Fruit fly (Drosophila melanogaster) whole organism, wandering third instar larva: ENCODE results near the gene RpS10b.

Source experiments
- Abd-B ChIP-seq: fragments of >200 bp; optimal IDR thresholded peaks from 2 replicates; lab custom pipeline; 2017; ENCODE audit warnings: missing biosample characterization, missing genetic modification characterization
- CG32264 ChIP-seq: fragments of 200-800 bp; sonication (Bioruptor generic); optimal IDR thresholded peaks from 2 replicates; lab custom pipeline; 2016; ENCODE audit warnings: missing biosample characterization, missing genetic modification characterization
- CG9705 ChIP-seq: fragments of 200-800 bp; sonication (Bioruptor generic); optimal IDR thresholded peaks from 2 replicates; lab custom pipeline; 2018; ENCODE audit warnings: missing biosample characterization, mild to moderate bottlenecking, missing genetic modification characterization
- CrebA ChIP-seq: fragments of 200-800 bp; sonication (Bioruptor generic); optimal IDR thresholded peaks from 2 replicates; lab custom pipeline; 2016; ENCODE audit warnings: missing biosample characterization, mild to moderate bottlenecking, missing genetic modification characterization, borderline replicate concordance
- Dfd ChIP-seq: fragments of >200 bp; optimal IDR thresholded peaks from 2 replicates; lab custom pipeline; 2017; ENCODE audit warnings: missing biosample characterization, missing genetic modification characterization
- Dif ChIP-seq: fragments of 200-275, 200-300 bp; sonication (Bioruptor generic); optimal IDR thresholded peaks from 2 replicates; lab custom pipeline; 2018; ENCODE audit warnings: missing biosample characterization, missing genetic modification characterization; ENCODE audit not compliant: partially characterized antibody
- GATAd ChIP-seq: sonication (Bioruptor generic); optimal IDR thresholded peaks from 2 replicates; lab custom pipeline; 2016; ENCODE audit warnings: missing biosample characterization, missing genetic modification characterization
- HLH106 ChIP-seq: fragments of 200-800 bp; optimal IDR thresholded peaks from 3 replicates; lab custom pipeline; 2019; ENCODE audit warnings: missing biosample characterization, mild to moderate bottlenecking, missing genetic modification characterization, moderate library complexity
- Hnf4 ChIP-seq: fragments of 200-800 bp; sonication (Bioruptor generic); optimal IDR thresholded peaks from 2 replicates; lab custom pipeline; 2016; ENCODE audit warnings: missing biosample characterization, mild to moderate bottlenecking, missing genetic modification characterization
- Hr78 ChIP-seq: fragments of >200 bp; optimal IDR thresholded peaks from 2 replicates; lab custom pipeline; 2017; ENCODE audit warnings: missing biosample characterization, missing genetic modification characterization
- Hr83 ChIP-seq: fragments of 200-300 bp; sonication (Bioruptor generic); optimal IDR thresholded peaks from 2 replicates; lab custom pipeline; 2016; ENCODE audit warnings: missing biosample characterization, mild to moderate bottlenecking, missing genetic modification characterization, moderate library complexity; ENCODE audit not compliant: poor library complexity, severe bottlenecking
- Jra ChIP-seq: sonication (Bioruptor generic); optimal IDR thresholded peaks from 2 replicates; lab custom pipeline; 2016; ENCODE audit warnings: missing biosample characterization, missing genetic modification characterization
- Mio ChIP-seq: sonication (Bioruptor generic); optimal IDR thresholded peaks from 2 replicates; lab custom pipeline; 2016; ENCODE audit warnings: missing biosample characterization, missing genetic modification characterization
- Myc ChIP-seq: fragments of >200 bp; optimal IDR thresholded peaks from 2 replicates; lab custom pipeline; 2017
- N ChIP-seq: fragments of >200 bp; optimal IDR thresholded peaks from 2 replicates; lab custom pipeline; 2018; ENCODE audit warnings: missing biosample characterization, missing external identifiers, missing genetic modification characterization
- OdsH ChIP-seq: fragments of 200-800 bp; sonication (Bioruptor generic); optimal IDR thresholded peaks from 2 replicates; lab custom pipeline; 2016; ENCODE audit warnings: missing biosample characterization, mild to moderate bottlenecking, missing genetic modification characterization
- Rel ChIP-seq, 2 experiments: fragments of 200-800 bp; sonication (Bioruptor generic) in 1 of 2; optimal IDR thresholded peaks; 2 replicates in 1 of 2; 3 replicates in 1 of 2; lab custom pipeline; 2016 to 2019; ENCODE audit warnings: mild to moderate bottlenecking in 2 of 2, missing biosample characterization in 2 of 2, missing genetic modification characterization in 2 of 2, moderate library complexity in 1 of 2
- Sp1 ChIP-seq: fragments of 200-800 bp; sonication (Bioruptor generic); optimal IDR thresholded peaks from 3 replicates; lab custom pipeline; 2019; ENCODE audit warnings: missing biosample characterization, mild to moderate bottlenecking, missing genetic modification characterization, moderate library complexity
- Vsx2 ChIP-seq: fragments of 200-300, 225-300 bp; sonication (Bioruptor generic); optimal IDR thresholded peaks from 2 replicates; lab custom pipeline; 2018; ENCODE audit warnings: missing biosample characterization, missing genetic modification characterization; ENCODE audit not compliant: partially characterized antibody
- br ChIP-seq: fragments of 200-800 bp; sonication (Bioruptor generic); optimal IDR thresholded peaks from 2 replicates; lab custom pipeline; 2016; ENCODE audit warnings: missing biosample characterization, missing genetic modification characterization
- brk ChIP-seq: fragments of 200-800 bp; sonication (Bioruptor generic); optimal IDR thresholded peaks from 2 replicates; lab custom pipeline; 2016; ENCODE audit warnings: missing biosample characterization, mild to moderate bottlenecking, missing genetic modification characterization
- dl ChIP-seq, 2 experiments: fragments of 175-275, 200-275 bp in 1 of 2; fragments of 200-275 bp in 1 of 2; sonication (Bioruptor generic); optimal IDR thresholded peaks; lab custom pipeline; 2018; ENCODE audit warnings: mild to moderate bottlenecking in 2 of 2, missing biosample characterization in 2 of 2, missing genetic modification characterization in 2 of 2, moderate library complexity in 2 of 2; ENCODE audit not compliant: partially characterized antibody in 2 of 2, insufficient read depth in 1 of 2
- dmrt93B ChIP-seq: fragments of 200-800 bp; sonication (Bioruptor generic); optimal IDR thresholded peaks from 2 replicates; lab custom pipeline; 2018; ENCODE audit warnings: missing biosample characterization, mild to moderate bottlenecking, missing genetic modification characterization
- dsf ChIP-seq: sonication (Bioruptor generic); optimal IDR thresholded peaks from 2 replicates; lab custom pipeline; 2016; ENCODE audit warnings: missing biosample characterization, missing genetic modification characterization, borderline replicate concordance
- ey ChIP-seq: fragments of 200-800 bp; sonication (Bioruptor generic); optimal IDR thresholded peaks from 2 replicates; lab custom pipeline; 2016; ENCODE audit warnings: missing biosample characterization, missing genetic modification characterization
- foxo ChIP-seq, 2 experiments: fragments of 200-800 bp; sonication (Bioruptor generic); optimal IDR thresholded peaks; 2 replicates in 1 of 2; 3 replicates in 1 of 2; lab custom pipeline; 2016 to 2017; ENCODE audit warnings: missing biosample characterization in 2 of 2, missing genetic modification characterization in 2 of 2
- fru ChIP-seq: fragments of 200-800 bp; sonication (Bioruptor generic); optimal IDR thresholded peaks from 3 replicates; lab custom pipeline; 2016; ENCODE audit warnings: missing biosample characterization, mild to moderate bottlenecking, missing genetic modification characterization
- h ChIP-seq: fragments of 200-800 bp; sonication (Bioruptor generic); optimal IDR thresholded peaks from 3 replicates; lab custom pipeline; 2016; ENCODE audit warnings: missing biosample characterization, mild to moderate bottlenecking, missing genetic modification characterization
- jim ChIP-seq: fragments of 175-275, 200-325 bp; sonication (Bioruptor generic); optimal IDR thresholded peaks from 2 replicates; lab custom pipeline; 2016; ENCODE audit warnings: missing biosample characterization, mild to moderate bottlenecking, missing genetic modification characterization
- lola ChIP-seq: fragments of >200 bp; optimal IDR thresholded peaks from 2 replicates; lab custom pipeline; 2017; ENCODE audit warnings: missing biosample characterization, missing genetic modification characterization
- pan ChIP-seq: fragments of >200 bp; optimal IDR thresholded peaks from 2 replicates; lab custom pipeline; 2017
- psq ChIP-seq: fragments of 200-800 bp; sonication (Bioruptor generic); optimal IDR thresholded peaks from 3 replicates; lab custom pipeline; 2017; ENCODE audit warnings: missing biosample characterization, mild to moderate bottlenecking, missing genetic modification characterization, moderate library complexity
- rgr ChIP-seq: fragments of 200-800 bp; sonication (Bioruptor generic); optimal IDR thresholded peaks from 3 replicates; lab custom pipeline; 2016; ENCODE audit warnings: missing biosample characterization, mild to moderate bottlenecking, missing genetic modification characterization
- sage ChIP-seq: fragments of 200-800 bp; sonication (Bioruptor generic); optimal IDR thresholded peaks from 2 replicates; lab custom pipeline; 2016; ENCODE audit warnings: missing biosample characterization, mild to moderate bottlenecking, missing genetic modification characterization
- sv ChIP-seq: fragments of 200-800 bp; sonication (Bioruptor generic); optimal IDR thresholded peaks from 3 replicates; lab custom pipeline; 2016; ENCODE audit warnings: missing biosample characterization, missing genetic modification characterization
- tai ChIP-seq: sonication (Bioruptor generic); optimal IDR thresholded peaks from 2 replicates; lab custom pipeline; 2016; ENCODE audit warnings: missing biosample characterization, missing genetic modification characterization
- usp ChIP-seq: fragments of >200 bp; optimal IDR thresholded peaks from 2 replicates; lab custom pipeline; 2017; ENCODE audit warnings: missing biosample characterization, missing genetic modification characterization
- woc ChIP-seq: sonication (Bioruptor generic); optimal IDR thresholded peaks from 2 replicates; lab custom pipeline; 2016; ENCODE audit warnings: missing biosample characterization, mild to moderate bottlenecking, missing genetic modification characterization

RpS10b gene

dm6 chrX:19602483-19602882 is 4.7 kb downstream of the RpS10b start:
- TF ChIP-seq Abd-B (GFP tag; lab: Kevin White, UChicago), result no peak
- TF ChIP-seq brk, result no peak
- no peak for TF ChIP-seq jim (GFP tag; lab: Kevin White, UChicago)
- TF ChIP-seq foxo (GFP tag; optimal IDR thresholded peaks at IDR 0.05; lab: Kevin White, UChicago), result no peak
- TF ChIP-seq sage (GFP tag; lab: Kevin White, UChicago), result no peak
- TF ChIP-seq OdsH (GFP tag; lab: Kevin White, UChicago), result no peak
- TF ChIP-seq psq (GFP tag; lab: Kevin White, UChicago), result no peak
- TF ChIP-seq Mio, result no peak
- no peak for TF ChIP-seq sv (GFP tag; lab: Kevin White, UChicago)
- no peak for TF ChIP-seq dl (GFP tag; optimal IDR thresholded peaks at IDR 0.05; lab: Kevin White, UChicago; ENCODE audit: insufficient read depth in 1 of 2, partially characterized antibody in 2 of 2)
- no peak for TF ChIP-seq Dfd
- TF ChIP-seq Vsx2, result no peak
- TF ChIP-seq CG32264 (GFP tag; lab: Kevin White, UChicago), result no peak
- TF ChIP-seq pan (lab: Kevin White, UChicago), result no peak
- TF ChIP-seq Hr83 (GFP tag; lab: Kevin White, UChicago), result no peak
- TF ChIP-seq CG9705 (GFP tag; lab: Kevin White, UChicago), result no peak
- TF ChIP-seq usp (GFP tag; lab: Kevin White, UChicago), result no peak
- no peak for TF ChIP-seq dmrt93B (GFP tag; lab: Kevin White, UChicago)
- TF ChIP-seq, all 38 proteins: peak for 0

- TF ChIP-seq foxo (GFP tag; optimal IDR thresholded peaks at IDR 0.05; lab: Kevin White, UChicago) (peak in 1 of 2 experiments; percentile 83), Vsx2 (no peak), ey (peak; percentile 48), lola (GFP tag; lab: Kevin White, UChicago) (no peak), woc (GFP tag; lab: Kevin White, UChicago) (no peak), OdsH (GFP tag; lab: Kevin White, UChicago) (peak; percentile 59), br (GFP tag; lab: Kevin White, UChicago) (peak; percentile 46), dsf (GFP tag; lab: Kevin White, UChicago) (no peak), dl (GFP tag; optimal IDR thresholded peaks at IDR 0.05; lab: Kevin White, UChicago; ENCODE audit: insufficient read depth in 1 of 2, partially characterized antibody in 2 of 2) (no peak), CG9705 (GFP tag; lab: Kevin White, UChicago) (no peak), fru (peak; percentile 69), sv (GFP tag; lab: Kevin White, UChicago) (peak; percentile 69), usp (GFP tag; lab: Kevin White, UChicago) (no peak), pan (lab: Kevin White, UChicago) (no peak), N (GFP tag; lab: Kevin White, UChicago) (no peak), GATAd (GFP tag; lab: Kevin White, UChicago) (no peak), brk (no peak), CG32264 (GFP tag; lab: Kevin White, UChicago) (no peak), Hnf4 (GFP tag; lab: Kevin White, UChicago) (peak; percentile 32), CrebA (GFP tag; lab: Kevin White, UChicago) (no peak), Abd-B (GFP tag; lab: Kevin White, UChicago) (no peak), Hr83 (GFP tag; lab: Kevin White, UChicago) (no peak), Rel (GFP tag; optimal IDR thresholded peaks at IDR 0.05; lab: Kevin White, UChicago) (peak; percentile 13), Rel (tag; optimal IDR thresholded peaks at IDR 0.05; lab: Kevin White, UChicago) (no peak), Dif (GFP tag; lab: Kevin White, UChicago) (no peak), Mio (no peak), sage (GFP tag; lab: Kevin White, UChicago) (peak; percentile 62), Dfd (no peak), dmrt93B (GFP tag; lab: Kevin White, UChicago) (peak; percentile 49), h (GFP tag; lab: Kevin White, UChicago) (peak; percentile 76), jim (GFP tag; lab: Kevin White, UChicago) (no peak), tai (GFP tag; lab: Kevin White, UChicago) (no peak), Myc (lab: Kevin White, UChicago) (no peak), psq (GFP tag; lab: Kevin White, UChicago) (peak; percentile 31), rgr (GFP tag; lab: Kevin White, UChicago) (peak; percentile 43), Sp1 (GFP tag; lab: Kevin White, UChicago) (peak; percentile 30), Jra (GFP tag; lab: Kevin White, UChicago) (no peak), Hr78 (GFP tag; lab: Kevin White, UChicago) (no peak), HLH106 (tag; lab: Kevin White, UChicago) (peak; percentile 71)
- TF ChIP-seq, all 38 proteins: peak for 15
Observed at dm6 chrX:19603953-19604352, 6.1 kb downstream of the RpS10b start.
